Fruit fly (Drosophila melanogaster): ENCODE data around the gene tgo.

The tgo gene

dm6 chr3R:9057398-9058058 lies 37.7 kb upstream of the tgo start (continued):
- TF ChIP-seq Bteb2 (GFP tag; optimal IDR thresholded peaks at IDR 0.05) (peak; percentile 80), CG12155 (GFP tag; optimal IDR thresholded peaks at IDR 0.05) (peak; percentile 94), bab2 (GFP tag; optimal IDR thresholded peaks at IDR 0.05) (peak; percentile 64), CkIIα-i1 (GFP tag; IDR thresholded peaks at IDR 0.05) (no peak), grn (GFP tag; optimal IDR thresholded peaks at IDR 0.05) (no peak), Dll (GFP tag; IDR thresholded peaks at IDR 0.05; ENCODE audit: partially characterized antibody) (no peak), jing (GFP tag; optimal IDR thresholded peaks at IDR 0.05) (peak; percentile 79), nerfin-2 (GFP tag; IDR thresholded peaks at IDR 0.05; ENCODE audit: partially characterized antibody) (no peak), klu (GFP tag; IDR thresholded peaks at IDR 0.05) (no peak), Dbx (GFP tag; IDR thresholded peaks at IDR 0.05) (no peak), ac (GFP tag; optimal IDR thresholded peaks at IDR 0.05) (peak; percentile 75), lab (GFP tag; optimal IDR thresholded peaks at IDR 0.05) (peak; percentile 99), chinmo (GFP tag; IDR thresholded peaks at IDR 0.05; ENCODE audit: partially characterized antibody) (no peak), Ptx1 (GFP tag; IDR thresholded peaks at IDR 0.05) (no peak), C15 (GFP tag; IDR thresholded peaks at IDR 0.05) (no peak), ranshi (GFP tag; IDR thresholded peaks at IDR 0.05) (no peak), D19B (GFP tag; optimal IDR thresholded peaks at IDR 0.05) (peak; percentile 91), CG2120 (GFP tag; optimal IDR thresholded peaks at IDR 0.05) (peak; percentile 92), CG1792 (GFP tag; optimal IDR thresholded peaks at IDR 0.05) (peak; percentile 28), CG4854 (GFP tag; optimal IDR thresholded peaks at IDR 0.05) (peak; percentile 78), CG15269 (tag; optimal IDR thresholded peaks at IDR 0.05) (peak; percentile 98), Pdp1 (GFP tag; optimal IDR thresholded peaks at IDR 0.05) (peak; percentile 62 to 64), ttk (GFP tag; IDR thresholded peaks at IDR 0.05) (no peak), cwo (GFP tag; optimal IDR thresholded peaks at IDR 0.05) (peak; percentile 98), CG10147 (GFP tag; optimal IDR thresholded peaks at IDR 0.05) (peak; percentile 99), fd96Cb (tag; optimal IDR thresholded peaks at IDR 0.05) (peak; percentile 98), vfl (GFP tag; optimal IDR thresholded peaks at IDR 0.05) (peak; percentile 66), emc (GFP tag; optimal IDR thresholded peaks at IDR 0.05) (no peak), da (GFP tag; optimal IDR thresholded peaks at IDR 0.05) (peak; percentile 10), sna (GFP tag; IDR thresholded peaks at IDR 0.05; ENCODE audit: partially characterized antibody) (no peak), otp (GFP tag; IDR thresholded peaks at IDR 0.05) (no peak), sqz (GFP tag; optimal IDR thresholded peaks at IDR 0.05) (peak; percentile 94), CG3838 (GFP tag; optimal IDR thresholded peaks at IDR 0.05) (peak; percentile 85), gcm (GFP tag; optimal IDR thresholded peaks at IDR 0.05) (peak; percentile 99), dan (GFP tag; IDR thresholded peaks at IDR 0.05) (no peak), disco-r (GFP tag; optimal IDR thresholded peaks at IDR 0.05) (no peak), Doc3 (GFP tag; IDR thresholded peaks at IDR 0.05; ENCODE audit: partially characterized antibody) (no peak), NfI (GFP tag; optimal IDR thresholded peaks at IDR 0.05) (peak; percentile 97), Med (GFP tag) (peak; percentile 85), gsb (GFP tag; IDR thresholded peaks at IDR 0.05) (no peak), CG6683 (GFP tag; optimal IDR thresholded peaks at IDR 0.05) (peak; percentile 98), D (optimal IDR thresholded peaks at IDR 0.05) (no peak), D (GFP tag; optimal IDR thresholded peaks at IDR 0.05) (peak; percentile 95), p53 (GFP tag; optimal IDR thresholded peaks at IDR 0.05) (peak; percentile 20), NC2α (GFP tag; optimal IDR thresholded peaks at IDR 0.05) (no peak), Ravus (GFP tag; IDR thresholded peaks at IDR 0.05) (no peak), Dip2 (GFP tag; IDR thresholded peaks at IDR 0.05) (no peak), tup (GFP tag; optimal IDR thresholded peaks at IDR 0.05) (peak; percentile 76), CG6272 (GFP tag; IDR thresholded peaks at IDR 0.05) (peak; percentile 89), Dad (GFP tag; optimal IDR thresholded peaks at IDR 0.05) (peak; percentile 58), seq (GFP tag; IDR thresholded peaks at IDR 0.05) (no peak)

Data from whole organism, embryonic.